Worm (Caenorhabditis elegans) whole organism, L4 larva: ENCODE results near the gene D2089.8.

ENCODE experiments used
- F49E8.2 ChIP-seq: sonication (generic microtip); optimal IDR thresholded peaks from 2 replicates; lab custom pipeline; 2016; ENCODE audit warnings: missing compliant biosample characterization, mild to moderate bottlenecking, missing genetic modification characterization, borderline replicate concordance
- R02D3.7 ChIP-seq: fragments of 150-350 bp; sonication (generic microtip); optimal IDR thresholded peaks from 3 replicates; lab custom pipeline; 2014; ENCODE audit warnings: missing biosample characterization, missing genetic modification characterization
- aha-1 ChIP-seq: fragments of 150-350 bp; peaks from one replicate; lab custom pipeline; 2014; ENCODE audit warnings: missing biosample characterization, missing genetic modification characterization
- ceh-20 ChIP-seq: fragments of 200-800 bp; sonication (Bioruptor generic); IDR thresholded peaks from 2 replicates; pipeline ENCODE4 v1.3.6; 2022; ENCODE audit warnings: missing genetic modification reagents, missing genetic modification characterization, missing compliant biosample characterization
- ceh-28 ChIP-seq: fragments of 150-350 bp; optimal IDR thresholded peaks from 2 replicates; lab custom pipeline; 2014; ENCODE audit warnings: missing biosample characterization, missing genetic modification reagents, missing genetic modification characterization
- fkh-10 ChIP-seq: fragments of 150-350 bp; optimal IDR thresholded peaks from 2 replicates; lab custom pipeline; 2014; ENCODE audit warnings: missing biosample characterization, missing genetic modification reagents, missing genetic modification characterization
- hlh-11 ChIP-seq: fragments of 200-800 bp; sonication (Bioruptor generic); optimal IDR thresholded peaks from 2 replicates; lab custom pipeline; 2018; ENCODE audit warnings: mild to moderate bottlenecking, missing genetic modification characterization, missing compliant biosample characterization
- jun-1 ChIP-seq: fragments of 150-350 bp; optimal IDR thresholded peaks from 2 replicates; lab custom pipeline; 2014; ENCODE audit warnings: missing biosample characterization, missing genetic modification reagents, missing genetic modification characterization
- mep-1 ChIP-seq: fragments of 150-350 bp; sonication (generic microtip); optimal IDR thresholded peaks from 3 replicates; lab custom pipeline; 2014; ENCODE audit warnings: missing biosample characterization, missing genetic modification characterization
- nhr-237 ChIP-seq: sonication (generic microtip); optimal IDR thresholded peaks from 2 replicates; lab custom pipeline; 2017; ENCODE audit warnings: missing biosample characterization, missing genetic modification characterization
- nhr-42 ChIP-seq: fragments of 200-800 bp; sonication (Bioruptor generic); IDR thresholded peaks from 2 replicates; pipeline ENCODE4 v1.3.6; 2022; ENCODE audit warnings: missing genetic modification characterization, missing compliant biosample characterization
- unc-39 ChIP-seq: sonication (generic microtip); optimal IDR thresholded peaks from 2 replicates; lab custom pipeline; 2017; ENCODE audit warnings: missing biosample characterization, missing genetic modification characterization
- zip-2 ChIP-seq: fragments of 150-350 bp; optimal IDR thresholded peaks from 2 replicates; lab custom pipeline; 2014; ENCODE audit warnings: missing biosample characterization, missing genetic modification characterization

DNA sequence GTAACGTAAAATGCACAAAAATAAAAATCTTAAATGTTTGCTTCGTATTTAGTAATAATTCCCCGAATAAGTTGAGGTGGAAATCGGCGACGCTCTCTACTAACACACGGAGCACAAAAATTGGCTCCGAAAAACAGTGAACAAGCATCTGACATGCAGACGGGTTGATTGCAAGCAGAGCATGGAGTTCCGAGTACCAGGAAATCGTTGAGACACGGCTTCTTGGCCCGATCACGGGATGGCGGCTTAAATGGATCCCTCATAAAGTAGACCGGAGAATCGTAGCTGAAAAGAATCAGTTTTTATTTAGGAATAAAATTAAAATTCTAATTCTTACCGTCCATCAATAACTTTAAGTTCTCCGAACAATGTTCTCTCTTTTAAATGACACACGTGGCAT is 302 bp downstream of the D2089.8 start:
- TF ChIP-seq nhr-237 (tag; lab: Kevin White, UChicago): no peak
- TF ChIP-seq ceh-28 (tag; lab: Kevin White, UChicago): no peak
- no peak for TF ChIP-seq jun-1 (tag; lab: Kevin White, UChicago)
- TF ChIP-seq aha-1: peak; percentile 86
- TF ChIP-seq nhr-42 (GFP tag; lab: Robert Waterston, UW): no peak
- TF ChIP-seq zip-2 (tag; lab: Kevin White, UChicago): no peak
- TF ChIP-seq unc-39 (tag; lab: Kevin White, UChicago): no peak
- TF ChIP-seq mep-1 (tag; lab: Kevin White, UChicago): no peak
- no peak for TF ChIP-seq hlh-11
- no peak for TF ChIP-seq F49E8.2 (tag; lab: Kevin White, UChicago)
- TF ChIP-seq R02D3.7 (tag; lab: Kevin White, UChicago): no peak
- TF ChIP-seq fkh-10: no peak
- no peak for TF ChIP-seq ceh-20
